Worm (Caenorhabditis elegans) whole organism, L3 larva: ENCODE measurements around the gene nhr-100.
"Not testable (repeated sequence)": the region's sequence is repeated elsewhere in the genome, so short reads cannot be mapped to it uniquely, and the experiment has no call there.

Experiments used
- R02D3.7 ChIP-seq: fragments of 150-350 bp; optimal IDR thresholded peaks from 2 replicates; lab custom pipeline; 2014; ENCODE audit warnings: missing biosample characterization, missing genetic modification characterization
- ZK546.5 ChIP-seq: sonication (generic microtip); optimal IDR thresholded peaks from 2 replicates; lab custom pipeline; 2017; ENCODE audit warnings: missing biosample characterization, missing genetic modification characterization
- aly-2 ChIP-seq: fragments of 150-350 bp; optimal IDR thresholded peaks from 2 replicates; lab custom pipeline; 2014; ENCODE audit warnings: missing biosample characterization, missing genetic modification characterization
- ama-1 ChIP-seq: fragments of 150-350 bp; optimal IDR thresholded peaks from 2 replicates; lab custom pipeline; 2018
- ceh-16 ChIP-seq: sonication (generic microtip); optimal IDR thresholded peaks from 2 replicates; lab custom pipeline; 2017; ENCODE audit warnings: missing biosample characterization, missing genetic modification characterization
- ceh-82 ChIP-seq: fragments of 150-350 bp; optimal IDR thresholded peaks from 2 replicates; lab custom pipeline; 2014; ENCODE audit warnings: missing biosample characterization, missing genetic modification characterization
- ceh-9 ChIP-seq: sonication (generic microtip); optimal IDR thresholded peaks from 2 replicates; lab custom pipeline; 2018; ENCODE audit warnings: missing biosample characterization, missing genetic modification characterization
- daf-12 ChIP-seq: fragments of 150-350 bp; optimal IDR thresholded peaks from 2 replicates; lab custom pipeline; 2014; ENCODE audit warnings: missing biosample characterization, missing genetic modification reagents, missing genetic modification characterization
- egl-27 ChIP-seq: sonication (generic microtip); optimal IDR thresholded peaks from 4 replicates; lab custom pipeline; 2017; ENCODE audit warnings: missing biosample characterization, missing genetic modification reagents, missing genetic modification characterization
- elt-2 ChIP-seq: sonication (generic microtip); optimal IDR thresholded peaks from 2 replicates; lab custom pipeline; 2016; ENCODE audit warnings: missing genetic modification reagents, mild to moderate bottlenecking, missing genetic modification characterization, missing compliant biosample characterization
- elt-3 ChIP-seq, 3 experiments: fragments of 150-350 bp in 1 of 3; sonication (generic microtip) in 2 of 3; optimal IDR thresholded peaks; 2 replicates in 2 of 3; 4 replicates in 1 of 3; lab custom pipeline; 2014 to 2017; ENCODE audit warnings: missing biosample characterization in 3 of 3, missing genetic modification characterization in 3 of 3
- fkh-10 ChIP-seq: sonication (generic microtip); optimal IDR thresholded peaks from 2 replicates; lab custom pipeline; 2017; ENCODE audit warnings: missing biosample characterization, missing genetic modification reagents, missing genetic modification characterization
- fkh-2 ChIP-seq: fragments of 150-350 bp; optimal IDR thresholded peaks from 2 replicates; lab custom pipeline; 2014; ENCODE audit warnings: missing biosample characterization, missing genetic modification reagents, missing genetic modification characterization
- fos-1 ChIP-seq: fragments of 150-350 bp; optimal IDR thresholded peaks from 2 replicates; lab custom pipeline; 2014; ENCODE audit warnings: missing biosample characterization, missing genetic modification characterization
- hmg-11 ChIP-seq: sonication (generic microtip); optimal IDR thresholded peaks from 2 replicates; lab custom pipeline; 2016; ENCODE audit warnings: missing genetic modification characterization, missing compliant biosample characterization
- jun-1 ChIP-seq: fragments of 150-350 bp; optimal IDR thresholded peaks from 2 replicates; lab custom pipeline; 2014; ENCODE audit warnings: missing biosample characterization, missing genetic modification reagents, missing genetic modification characterization
- lin-15B ChIP-seq: fragments of 150-350 bp; optimal IDR thresholded peaks from 2 replicates; lab custom pipeline; 2014; ENCODE audit warnings: missing biosample characterization, missing genetic modification characterization
- lin-39 ChIP-seq: fragments of 150-350 bp; optimal IDR thresholded peaks from 2 replicates; lab custom pipeline; 2018; ENCODE audit warnings: missing biosample characterization, missing genetic modification reagents, missing genetic modification characterization
- lsy-12 ChIP-seq: sonication (generic microtip); optimal IDR thresholded peaks from 2 replicates; lab custom pipeline; 2016; ENCODE audit warnings: mild to moderate bottlenecking, missing genetic modification characterization, missing compliant biosample characterization
- mml-1 ChIP-seq: fragments of 150-350 bp; sonication (generic microtip); optimal IDR thresholded peaks from 3 replicates; lab custom pipeline; 2014; ENCODE audit warnings: missing biosample characterization, missing genetic modification characterization
- nfya-1 ChIP-seq: sonication (generic microtip); optimal IDR thresholded peaks from 2 replicates; lab custom pipeline; 2017; ENCODE audit warnings: missing genetic modification characterization, mild to moderate bottlenecking, missing compliant biosample characterization, antibody characterized with exemption, moderate library complexity; ENCODE audit not compliant: insufficient read depth
- nhr-11 ChIP-seq: fragments of 150-350 bp; optimal IDR thresholded peaks from 2 replicates; lab custom pipeline; 2014; ENCODE audit warnings: missing biosample characterization, missing genetic modification characterization
- nhr-23 ChIP-seq: fragments of 150-350 bp; optimal IDR thresholded peaks from 2 replicates; lab custom pipeline; 2014; ENCODE audit warnings: missing biosample characterization, missing genetic modification reagents, missing genetic modification characterization
- nhr-237 ChIP-seq: fragments of 150-350 bp; optimal IDR thresholded peaks from 2 replicates; lab custom pipeline; 2014; ENCODE audit warnings: missing biosample characterization, missing genetic modification characterization
- nhr-25 ChIP-seq: sonication (generic microtip); optimal IDR thresholded peaks from 2 replicates; lab custom pipeline; 2017; ENCODE audit warnings: missing biosample characterization, missing genetic modification characterization
- nhr-28 ChIP-seq: fragments of 150-350 bp; optimal IDR thresholded peaks from 2 replicates; lab custom pipeline; 2014; ENCODE audit warnings: missing biosample characterization, missing genetic modification characterization
- nhr-76 ChIP-seq: fragments of 150-350 bp; sonication (generic microtip); optimal IDR thresholded peaks from 5 replicates; lab custom pipeline; 2014; ENCODE audit warnings: missing biosample characterization, missing genetic modification characterization
- nhr-77 ChIP-seq: fragments of 150-350 bp; optimal IDR thresholded peaks from 2 replicates; lab custom pipeline; 2014; ENCODE audit warnings: missing biosample characterization, missing genetic modification characterization
- pha-4 ChIP-seq: fragments of 150-350 bp; optimal IDR thresholded peaks from 2 replicates; lab custom pipeline; 2014; ENCODE audit warnings: missing biosample characterization, missing genetic modification reagents, missing genetic modification characterization
- pqm-1 ChIP-seq: fragments of 150-350 bp; optimal IDR thresholded peaks from 2 replicates; lab custom pipeline; 2017; ENCODE audit warnings: missing biosample characterization, missing genetic modification characterization, inconsistent platforms
- sea-2 ChIP-seq: fragments of 150-350 bp; sonication (generic microtip); optimal IDR thresholded peaks from 4 replicates; lab custom pipeline; 2014; ENCODE audit warnings: missing biosample characterization, missing genetic modification reagents, missing genetic modification characterization
- skn-1 ChIP-seq: fragments of 150-350 bp; optimal IDR thresholded peaks from 2 replicates; lab custom pipeline; 2014; ENCODE audit warnings: missing biosample characterization, missing genetic modification characterization
- snpc-4 ChIP-seq: fragments of 150-350 bp; optimal IDR thresholded peaks from 2 replicates; lab custom pipeline; 2014; ENCODE audit warnings: missing biosample characterization, missing genetic modification characterization
- tbx-2 ChIP-seq: sonication (generic microtip); optimal IDR thresholded peaks from 2 replicates; lab custom pipeline; 2016; ENCODE audit warnings: mild to moderate bottlenecking, missing genetic modification characterization, missing compliant biosample characterization
- unc-39 ChIP-seq: sonication (generic microtip); optimal IDR thresholded peaks from 4 replicates; lab custom pipeline; 2017; ENCODE audit warnings: missing biosample characterization, missing genetic modification characterization
- zag-1 ChIP-seq: fragments of 150-350 bp; optimal IDR thresholded peaks from 2 replicates; lab custom pipeline; 2014; ENCODE audit warnings: missing biosample characterization, missing genetic modification characterization
- ztf-11 ChIP-seq: fragments of 150-350 bp; optimal IDR thresholded peaks from 2 replicates; lab custom pipeline; 2014; ENCODE audit warnings: missing biosample characterization, missing genetic modification characterization
- ztf-4 ChIP-seq: fragments of 150-350 bp; optimal IDR thresholded peaks from 2 replicates; lab custom pipeline; 2014; ENCODE audit warnings: missing biosample characterization, missing genetic modification characterization

The nhr-100 gene

DNA sequence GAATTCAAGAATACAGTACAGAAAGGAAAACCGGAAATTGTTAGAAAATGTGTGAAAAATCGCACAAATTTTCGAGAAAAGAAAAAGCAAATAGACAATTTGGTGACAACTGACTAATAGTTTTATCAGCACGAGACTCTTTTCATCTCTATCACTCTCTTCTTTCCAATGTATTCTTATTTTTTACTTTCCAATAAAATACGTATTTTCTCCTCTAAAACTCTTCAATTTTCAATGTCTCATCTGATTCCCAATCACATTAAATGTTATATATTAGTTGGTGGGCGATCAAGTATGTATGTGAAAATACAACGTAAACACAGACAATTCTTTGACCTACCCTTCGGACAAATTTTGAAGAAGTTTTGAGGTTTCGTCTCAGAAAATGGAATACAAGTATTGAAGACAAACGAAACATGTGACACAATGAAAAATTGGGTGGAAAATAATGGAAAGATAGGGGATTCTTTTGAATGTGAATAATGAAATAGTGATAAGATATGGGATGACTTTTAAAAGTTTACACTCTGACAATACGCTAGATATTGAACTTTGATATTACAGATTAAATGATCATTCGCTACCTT, 8.8 kb downstream of the nhr-100 start, which contains the start of gene cka-1:
Gene cka-1 (minus strand): TSS at position 418 of the 587 bp plus-strand sequence.
- TF ChIP-seq nfya-1 (tag; lab: Kevin White, UChicago): peak; percentile 13
- peak; percentile 65 for TF ChIP-seq elt-2 (tag; lab: Kevin White, UChicago)
- no peak for TF ChIP-seq skn-1 (tag; lab: Kevin White, UChicago)
- no peak for TF ChIP-seq daf-12 (tag; lab: Kevin White, UChicago)
- peak; percentile 56 for TF ChIP-seq pqm-1 (tag; lab: Kevin White, UChicago)

DNA sequence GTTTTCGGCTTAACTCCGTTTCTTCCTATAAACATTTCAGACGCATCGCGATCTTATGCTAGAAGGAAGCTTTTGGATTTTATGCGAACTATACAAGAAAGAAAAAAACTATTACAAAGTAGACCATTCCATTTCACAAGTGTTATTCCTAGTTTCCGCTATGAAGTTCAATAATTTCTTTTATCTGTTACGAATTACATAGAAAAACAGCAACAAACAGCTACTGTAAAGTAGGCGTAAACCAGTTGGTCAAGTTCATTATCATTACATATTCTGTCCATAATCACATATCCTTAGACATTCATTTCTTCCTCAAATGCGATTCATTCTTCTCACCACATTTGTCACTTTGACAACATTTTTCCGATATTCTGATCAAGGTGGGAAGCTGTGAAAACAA, 9.7 kb downstream of the nhr-100 start, which contains the start of gene C28D4.10:
Gene C28D4.10 (plus strand): TSS at position 301 of the 400 bp plus-strand sequence.
- TF ChIP-seq nhr-25 (tag; lab: Kevin White, UChicago) (no peak), ZK546.5 (tag; lab: Kevin White, UChicago) (no peak), sea-2 (GFP tag; lab: Kevin White, UChicago) (no peak), elt-3 (tag; optimal IDR thresholded peaks at IDR 0.05; lab: Kevin White, UChicago) (no peak), nfya-1 (tag; lab: Kevin White, UChicago) (no peak), egl-27 (tag; lab: Kevin White, UChicago) (no peak), nhr-11 (tag; lab: Kevin White, UChicago) (no peak), ceh-82 (tag; lab: Kevin White, UChicago) (no peak), mml-1 (tag; lab: Kevin White, UChicago) (no peak), aly-2 (tag; lab: Kevin White, UChicago) (no peak), nhr-237 (tag; lab: Kevin White, UChicago) (no peak), ceh-9 (tag; lab: Kevin White, UChicago) (no peak), jun-1 (tag; lab: Kevin White, UChicago) (no peak)
- TF ChIP-seq, all 47 proteins: peak for 0

DNA sequence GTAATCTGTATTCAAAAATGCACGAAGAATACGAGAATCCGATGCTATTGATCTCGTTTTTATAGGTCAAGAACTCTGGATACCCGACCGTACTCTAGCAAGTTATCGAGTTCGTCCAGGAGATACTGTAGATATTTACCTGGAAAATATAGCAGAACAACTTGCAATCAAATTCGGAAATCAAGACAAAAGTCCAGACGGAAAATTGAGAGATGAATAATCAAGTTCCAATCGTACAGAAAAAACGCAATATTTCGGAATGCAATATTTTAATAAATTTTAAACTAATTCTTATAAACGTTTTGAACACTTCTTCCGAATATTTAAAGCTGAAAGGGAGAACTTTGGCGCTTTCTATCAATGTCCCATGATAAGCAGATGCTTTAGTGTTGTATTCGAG, 10.5 kb downstream of the nhr-100 start:
- TF ChIP-seq nhr-23 (tag; lab: Kevin White, UChicago) (no peak), ceh-16 (tag; lab: Kevin White, UChicago) (no peak), lin-15B (tag; lab: Kevin White, UChicago) (no peak), snpc-4 (tag; lab: Kevin White, UChicago) (no peak), ama-1 (no peak), fkh-2 (no peak), lsy-12 (no peak), tbx-2 (tag; lab: Kevin White, UChicago) (no peak), nhr-25 (tag; lab: Kevin White, UChicago) (no peak), sea-2 (GFP tag; lab: Kevin White, UChicago) (no peak)

- TF ChIP-seq unc-39; nhr-77 (tag; lab: Kevin White, UChicago); hmg-11: not testable (repeated sequence)
Measured at ce11 chrIV:9740851-9741549, 12.5 kb downstream of the nhr-100 start, which contains the start of gene gln-6. Gene gln-6 (minus strand): TSS chrIV:9740901.

- TF ChIP-seq fkh-2 (no peak), ZK546.5 (tag; lab: Kevin White, UChicago) (no peak), ceh-82 (tag; lab: Kevin White, UChicago) (no peak), skn-1 (tag; lab: Kevin White, UChicago) (no peak)
Measured at ce11 chrIV:9742883-9743282, 14.4 kb downstream of the nhr-100 start, which contains the start of gene C28D4.7. Gene C28D4.7 (minus strand): TSS chrIV:9743147.

- TF ChIP-seq ceh-82 (tag; lab: Kevin White, UChicago) (no peak), elt-2 (tag; lab: Kevin White, UChicago) (no peak), nhr-76 (no peak), zag-1 (no peak), nhr-28 (tag; lab: Kevin White, UChicago) (no peak), fos-1 (tag; lab: Kevin White, UChicago) (no peak), nfya-1 (tag; lab: Kevin White, UChicago) (no peak), R02D3.7 (tag; lab: Kevin White, UChicago) (no peak), pha-4 (tag; lab: Kevin White, UChicago) (no peak), fkh-10 (GFP tag; lab: Kevin White, UChicago) (no peak), lin-15B (tag; lab: Kevin White, UChicago) (no peak), pqm-1 (tag; lab: Kevin White, UChicago) (no peak), lin-39 (no peak), ztf-4 (no peak), unc-39 (no peak), skn-1 (tag; lab: Kevin White, UChicago) (no peak), ztf-11 (no peak), elt-3 (tag; optimal IDR thresholded peaks at IDR 0.05; lab: Kevin White, UChicago) (no peak)
Measured at ce11 chrIV:9744905-9745304, 16.4 kb downstream of the nhr-100 start, which contains the start of gene C28D4.4. Gene C28D4.4 (minus strand): TSS chrIV:9745005.
